Worm (Caenorhabditis elegans) whole organism, L4/young adult: Measurements from ENCODE around the gene F22E5.21.
"Not testable (repeated sequence)": the region's sequence is repeated elsewhere in the genome, so short reads cannot be mapped to it uniquely, and the experiment has no call there.

Experiments
- W03F9.2 ChIP-seq: fragments of 150-350 bp; optimal IDR thresholded peaks from 2 replicates; lab custom pipeline; 2014; ENCODE audit warnings: missing biosample characterization, missing genetic modification characterization
- dao-5 ChIP-seq: sonication (generic microtip); optimal IDR thresholded peaks from 2 replicates; lab custom pipeline; 2016; ENCODE audit warnings: missing genotype, missing genetic modification characterization, moderate library complexity, missing compliant biosample characterization
- him-1 ChIP-seq: sonication (generic microtip); optimal IDR thresholded peaks from 2 replicates; lab custom pipeline; 2016; ENCODE audit warnings: missing genotype, missing genetic modification reagents, missing genetic modification characterization, missing compliant biosample characterization

DNA sequence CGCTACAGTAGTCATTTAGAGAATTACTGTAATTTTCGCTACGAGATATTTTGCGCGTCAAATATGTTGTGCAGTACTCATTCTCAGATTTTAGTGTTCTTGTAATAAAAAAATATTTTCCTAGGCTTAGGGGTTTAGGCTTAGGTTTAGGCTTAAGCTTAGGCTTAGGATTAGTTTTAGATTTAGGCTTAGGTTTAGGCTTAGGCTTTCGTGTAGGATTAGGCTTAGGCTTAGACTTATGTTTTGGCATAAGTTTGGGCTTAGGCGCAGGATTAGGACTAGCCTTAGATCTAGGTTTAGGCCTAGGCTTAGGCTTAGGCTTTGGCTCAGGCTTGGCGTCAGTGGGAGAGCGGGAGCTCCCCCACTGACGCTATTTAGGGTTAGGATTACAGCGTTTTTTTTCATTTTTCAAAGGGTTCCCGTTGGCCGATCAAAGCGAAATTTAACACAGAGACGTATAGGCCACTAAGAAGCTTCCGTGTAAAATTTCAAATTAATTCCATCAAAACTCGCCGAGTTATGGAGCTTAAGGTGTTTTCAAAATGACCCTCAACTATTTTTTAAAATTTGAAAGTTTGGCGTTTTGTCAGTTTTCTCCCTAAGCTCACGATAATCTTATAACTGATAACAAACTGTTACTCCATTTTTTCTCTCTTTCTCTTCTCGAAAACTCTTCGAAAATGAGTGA lies 2.3 kb upstream of the F22E5.21 start, which contains the start of gene F22E5.8:
- TF ChIP-seq him-1, W03F9.2, dao-5 (tag; lab: Kevin White, UChicago): not testable (repeated sequence)
